Fruit fly (Drosophila melanogaster) whole organism, embryonic: Measurements from ENCODE around the gene CG6051.
A peak's percentile ranks its signal among the peaks of the same experiment; 100 is the strongest.

Experiments
- Atf3 ChIP-seq: fragments of 200-800 bp; sonication (Bioruptor generic); optimal IDR thresholded peaks from 3 replicates; lab custom pipeline; 2016; ENCODE audit warnings: missing biosample characterization, missing genetic modification characterization
- Blimp-1 ChIP-seq: fragments of 200-800 bp; sonication (Bioruptor generic); optimal IDR thresholded peaks from 3 replicates; lab custom pipeline; 2018; ENCODE audit warnings: missing biosample characterization, missing genetic modification characterization, mild to moderate bottlenecking, moderate library complexity, missing genetic modification reagents
- CG11504 ChIP-seq: fragments of 200-800 bp; sonication (Bioruptor generic); optimal IDR thresholded peaks from 3 replicates; lab custom pipeline; 2019; ENCODE audit warnings: missing biosample characterization, mild to moderate bottlenecking, missing genetic modification characterization, moderate library complexity
- CG12942 ChIP-seq: fragments of 200-800 bp; sonication (Bioruptor generic); optimal IDR thresholded peaks from 3 replicates; lab custom pipeline; 2016; ENCODE audit warnings: missing biosample characterization, missing genetic modification characterization
- CG18262 ChIP-seq: fragments of 200-800 bp; optimal IDR thresholded peaks from 3 replicates; lab custom pipeline; 2019; ENCODE audit warnings: missing biosample characterization, mild to moderate bottlenecking, missing genetic modification characterization, moderate library complexity
- CG2120 ChIP-seq: fragments of 200-800 bp; sonication (Bioruptor generic); optimal IDR thresholded peaks from 3 replicates; lab custom pipeline; 2016; ENCODE audit warnings: missing biosample characterization, missing genetic modification characterization
- CG2129 ChIP-seq: fragments of 200-800 bp; sonication (Bioruptor generic); IDR thresholded peaks from 2 replicates; pipeline ENCODE4 v1.3.6; 2022; ENCODE audit warnings: missing biosample characterization, missing genetic modification characterization; ENCODE audit not compliant: partially characterized antibody
- CG30431 ChIP-seq: fragments of 200-800 bp; sonication (Bioruptor generic); optimal IDR thresholded peaks from 2 replicates; lab custom pipeline; 2017; ENCODE audit warnings: missing biosample characterization, missing genetic modification characterization
- CG3847 ChIP-seq: fragments of 200-800 bp; sonication (Bioruptor generic); IDR thresholded peaks from 2 replicates; pipeline ENCODE4 v1.3.6; 2022; ENCODE audit warnings: missing biosample characterization, missing genetic modification characterization
- CG6689 ChIP-seq: fragments of 200-800 bp; sonication (Bioruptor generic); IDR thresholded peaks from 2 replicates; pipeline ENCODE4 v1.3.6; 2022; ENCODE audit warnings: missing biosample characterization, missing genetic modification characterization
- CG7357 ChIP-seq: fragments of 200-800 bp; sonication (Bioruptor generic); IDR thresholded peaks from 3 replicates; pipeline ENCODE4 v1.3.6; 2022; ENCODE audit warnings: missing biosample characterization, missing genetic modification characterization
- CG9215 ChIP-seq: fragments of 200-800 bp; sonication (Bioruptor generic); IDR thresholded peaks from 2 replicates; pipeline ENCODE4 v1.3.6; 2022; ENCODE audit warnings: missing biosample characterization, missing genetic modification characterization
- CG9727 ChIP-seq: fragments of 200-800 bp; sonication (Bioruptor generic); optimal IDR thresholded peaks from 3 replicates; lab custom pipeline; 2017; ENCODE audit warnings: missing biosample characterization, mild to moderate bottlenecking, missing genetic modification characterization
- CG9876 ChIP-seq: fragments of 200-800 bp; sonication (Bioruptor generic); optimal IDR thresholded peaks from 2 replicates; lab custom pipeline; 2016; ENCODE audit warnings: missing biosample characterization, missing genetic modification characterization
- CoRest ChIP-seq: fragments of 200-800 bp; sonication (Bioruptor generic); optimal IDR thresholded peaks from 3 replicates; lab custom pipeline; 2018; ENCODE audit warnings: missing biosample characterization, mild to moderate bottlenecking, missing genetic modification characterization, moderate library complexity
- Eip74EF ChIP-seq, 2 experiments: fragments of 200-800 bp in 1 of 2; fragments of >200 bp in 1 of 2; sonication (Bioruptor generic) in 1 of 2; optimal IDR thresholded peaks; 2 replicates each; lab custom pipeline; 2017 to 2019; ENCODE audit warnings: missing biosample characterization in 2 of 2, missing genetic modification characterization in 2 of 2, mild to moderate bottlenecking in 1 of 2, moderate library complexity in 1 of 2
- Fer1 ChIP-seq: fragments of 200-800 bp; sonication (Bioruptor generic); optimal IDR thresholded peaks from 2 replicates; lab custom pipeline; 2017; ENCODE audit warnings: missing biosample characterization, mild to moderate bottlenecking, missing genetic modification characterization
- Fer3 ChIP-seq: fragments of 200-800 bp; sonication (Bioruptor generic); optimal IDR thresholded peaks from 2 replicates; lab custom pipeline; 2018; ENCODE audit warnings: missing biosample characterization, mild to moderate bottlenecking, missing genetic modification characterization, moderate library complexity
- Hand ChIP-seq: fragments of 200-800 bp; sonication (Bioruptor generic); optimal IDR thresholded peaks from 2 replicates; lab custom pipeline; 2017; ENCODE audit warnings: mild to moderate bottlenecking, missing biosample characterization, missing genetic modification reagents, missing genetic modification characterization
- Hr39 ChIP-seq: fragments of >200 bp; optimal IDR thresholded peaks from 2 replicates; lab custom pipeline; 2017
- Mes4 ChIP-seq: fragments of 200-800 bp; sonication (Bioruptor generic); optimal IDR thresholded peaks from 2 replicates; lab custom pipeline; 2016; ENCODE audit warnings: missing biosample characterization, missing genetic modification characterization
- NK7.1 ChIP-seq: fragments of 200-800 bp; sonication (Bioruptor generic); optimal IDR thresholded peaks from 3 replicates; lab custom pipeline; 2016; ENCODE audit warnings: missing biosample characterization, missing genetic modification characterization
- Neu2 ChIP-seq: fragments of 200-800 bp; sonication (Bioruptor generic); optimal IDR thresholded peaks from 3 replicates; lab custom pipeline; 2016; ENCODE audit warnings: missing biosample characterization, missing genetic modification characterization, borderline replicate concordance
- Nf-YA ChIP-seq: fragments of 200-800 bp; sonication (Bioruptor generic); IDR thresholded peaks from 2 replicates; pipeline ENCODE4 v1.3.6; 2022; ENCODE audit warnings: missing biosample characterization, missing genetic modification characterization
- NfI ChIP-seq: fragments of 200-800 bp; sonication (Bioruptor generic); optimal IDR thresholded peaks from 3 replicates; lab custom pipeline; 2018; ENCODE audit warnings: missing biosample characterization, mild to moderate bottlenecking, missing genetic modification characterization, moderate library complexity
- Pdp1 ChIP-seq, 2 experiments: fragments of 200-800 bp; sonication (Bioruptor generic); optimal IDR thresholded peaks; 3 replicates each; lab custom pipeline; 2016; ENCODE audit warnings: missing biosample characterization in 2 of 2, missing genetic modification characterization in 2 of 2, mild to moderate bottlenecking in 1 of 2, moderate library complexity in 1 of 2
- Ssrp ChIP-seq: fragments of 200-800 bp; sonication (Bioruptor generic); optimal IDR thresholded peaks from 2 replicates; lab custom pipeline; 2018; ENCODE audit warnings: missing biosample characterization, mild to moderate bottlenecking, missing genetic modification characterization, moderate library complexity
- Tbp ChIP-seq: fragments of >200 bp; optimal IDR thresholded peaks from 2 replicates; lab custom pipeline; 2018; ENCODE audit warnings: missing biosample characterization, missing genetic modification characterization
- Usf ChIP-seq: fragments of 200-800 bp; sonication (Bioruptor generic); optimal IDR thresholded peaks from 2 replicates; lab custom pipeline; 2017; ENCODE audit warnings: missing genotype, missing biosample characterization, missing genetic modification characterization
- ara ChIP-seq: fragments of 200-800 bp; sonication (Bioruptor generic); IDR thresholded peaks from 2 replicates; pipeline ENCODE4 v1.3.6; 2022; ENCODE audit warnings: missing biosample characterization, missing genetic modification characterization
- croc ChIP-seq: fragments of 200-800 bp; sonication (Bioruptor generic); conservative IDR thresholded peaks from 3 replicates; pipeline ENCODE4 v1.3.6; 2022; ENCODE audit warnings: missing biosample characterization, missing genetic modification characterization
- danr ChIP-seq: fragments of 200-800 bp; sonication (Bioruptor generic); IDR thresholded peaks from 2 replicates; pipeline ENCODE4 v1.3.6; 2022; ENCODE audit warnings: missing biosample characterization, missing genetic modification characterization
- gcm ChIP-seq: fragments of 200-800 bp; sonication (Bioruptor generic); optimal IDR thresholded peaks from 2 replicates; lab custom pipeline; 2019; ENCODE audit warnings: missing biosample characterization, mild to moderate bottlenecking, missing genetic modification characterization, moderate library complexity
- hkb ChIP-seq, 2 experiments: fragments of 200-800 bp in 1 of 2; fragments of >200 bp in 1 of 2; sonication (Bioruptor generic) in 1 of 2; IDR thresholded peaks in 1 of 2; optimal IDR thresholded peaks in 1 of 2; 2 replicates each; pipeline versions ENCODE4 v1.3.6 to Lab custom; 2017 to 2022; ENCODE audit warnings: missing biosample characterization in 1 of 2, missing genetic modification characterization in 1 of 2
- jumu ChIP-seq: fragments of 200-800 bp; sonication (Bioruptor generic); optimal IDR thresholded peaks from 3 replicates; lab custom pipeline; 2016; ENCODE audit warnings: missing biosample characterization, missing genetic modification characterization
- kni ChIP-seq: fragments of 200-800 bp; sonication (Bioruptor generic); optimal IDR thresholded peaks from 3 replicates; lab custom pipeline; 2017; ENCODE audit warnings: mild to moderate bottlenecking, missing biosample characterization, missing genetic modification reagents, missing genetic modification characterization
- lab ChIP-seq: fragments of 200-800 bp; sonication (Bioruptor generic); optimal IDR thresholded peaks from 3 replicates; lab custom pipeline; 2017; ENCODE audit warnings: missing biosample characterization, missing genetic modification characterization, mild to moderate bottlenecking, moderate library complexity, missing genetic modification reagents
- nerfin-1 ChIP-seq: fragments of 200-800 bp; sonication (Bioruptor generic); optimal IDR thresholded peaks from 3 replicates; lab custom pipeline; 2019; ENCODE audit warnings: missing biosample characterization, mild to moderate bottlenecking, missing genetic modification characterization, moderate library complexity
- nmo ChIP-seq: fragments of 200-800 bp; sonication (Bioruptor generic); optimal IDR thresholded peaks from 2 replicates; lab custom pipeline; 2018; ENCODE audit warnings: missing biosample characterization, mild to moderate bottlenecking, missing genetic modification characterization, moderate library complexity
- peb ChIP-seq: fragments of 200-800 bp; sonication (Bioruptor generic); IDR thresholded peaks from 2 replicates; pipeline ENCODE4 v1.3.6; 2022; ENCODE audit warnings: missing biosample characterization, missing genetic modification characterization
- phol ChIP-seq: fragments of 200-800 bp; sonication (Bioruptor generic); optimal IDR thresholded peaks from 3 replicates; lab custom pipeline; 2018; ENCODE audit warnings: missing biosample characterization, mild to moderate bottlenecking, missing genetic modification characterization, moderate library complexity
- slp2 ChIP-seq: fragments of 200-800 bp; sonication (Bioruptor generic); optimal IDR thresholded peaks from 2 replicates; lab custom pipeline; 2016; ENCODE audit warnings: missing biosample characterization, missing genetic modification characterization
- sob ChIP-seq: fragments of 200-800 bp; sonication (Bioruptor generic); IDR thresholded peaks from 2 replicates; pipeline ENCODE4 v1.3.6; 2022; ENCODE audit warnings: missing biosample characterization, missing genetic modification characterization
- tap ChIP-seq: fragments of 200-800 bp; optimal IDR thresholded peaks from 3 replicates; lab custom pipeline; 2019; ENCODE audit warnings: missing biosample characterization, mild to moderate bottlenecking, missing genetic modification characterization, moderate library complexity
- tio ChIP-seq: fragments of 200-800 bp; sonication (Bioruptor generic); optimal IDR thresholded peaks from 2 replicates; lab custom pipeline; 2017; ENCODE audit warnings: missing biosample characterization, missing genetic modification characterization, inconsistent platforms
- trem ChIP-seq: fragments of 200-800 bp; optimal IDR thresholded peaks from 3 replicates; lab custom pipeline; 2019; ENCODE audit warnings: missing biosample characterization, mild to moderate bottlenecking, missing genetic modification characterization, moderate library complexity
- twi ChIP-seq: fragments of 200-800 bp; optimal IDR thresholded peaks from 2 replicates; lab custom pipeline; 2019; ENCODE audit warnings: missing biosample characterization, mild to moderate bottlenecking, missing genetic modification characterization, moderate library complexity
- vfl ChIP-seq: fragments of 200-800 bp; sonication (Bioruptor generic); optimal IDR thresholded peaks from 2 replicates; lab custom pipeline; 2016; ENCODE audit warnings: missing biosample characterization, missing genetic modification characterization

CG6051 gene

DNA sequence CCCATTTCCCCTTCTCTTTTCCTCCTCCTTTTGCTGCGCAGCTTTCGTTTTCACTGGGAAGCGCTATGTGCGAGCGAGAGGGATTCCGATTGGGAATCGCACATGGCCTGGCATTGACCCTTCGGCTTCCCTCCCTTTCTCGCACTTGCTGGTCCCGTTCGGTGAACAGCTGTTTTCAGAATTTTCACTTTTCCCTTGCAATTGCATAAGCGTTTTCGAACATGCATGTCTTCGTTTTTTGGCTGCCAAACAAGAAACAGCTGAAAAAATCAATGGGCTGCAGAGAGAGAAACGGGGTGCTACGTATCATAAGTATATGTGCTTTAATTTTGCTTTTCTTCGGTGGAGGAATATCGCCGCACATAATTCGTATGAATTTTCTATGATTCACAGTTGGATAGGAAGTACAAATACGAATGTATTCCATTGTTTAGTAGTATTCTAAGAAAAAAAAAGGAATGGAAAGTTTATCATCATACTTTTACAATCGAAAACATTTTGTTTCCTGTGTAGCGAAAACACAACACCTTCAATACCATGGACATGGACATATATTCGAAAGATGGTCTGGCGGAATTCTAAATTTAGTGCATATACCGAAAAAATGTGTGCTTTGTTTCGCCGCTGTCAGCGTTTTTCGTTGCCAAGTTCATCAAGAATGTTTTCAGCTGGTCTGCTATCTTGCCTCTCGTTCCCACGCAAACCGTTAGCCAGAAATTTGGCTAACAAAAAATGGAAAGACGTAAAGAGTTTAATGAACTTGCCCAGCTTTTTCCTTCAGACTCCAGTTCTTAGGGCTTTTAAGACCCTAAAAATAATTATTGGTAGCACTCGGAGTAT lies 1.5 kb upstream of the CG6051 start (continued):
- TF ChIP-seq CG7357 (GFP tag; lab: Robert Waterston, UW) (0 out of 3 replicates have a peak, but pooled peaks have one; percentile 22), twi (tag; lab: Kevin White, UChicago) (peak; percentile 18), gcm (peak; percentile 5), tio (GFP tag; lab: Kevin White, UChicago) (no peak), phol (tag; lab: Kevin White, UChicago) (peak; percentile 58), Nf-YA (GFP tag; lab: Robert Waterston, UW) (no peak), CG11504 (tag; lab: Kevin White, UChicago) (peak; percentile 73), Atf3 (GFP tag; lab: Kevin White, UChicago) (no peak), Fer1 (GFP tag; lab: Kevin White, UChicago) (peak; percentile 23), tap (tag; lab: Kevin White, UChicago) (peak; percentile 20), Neu2 (GFP tag; lab: Kevin White, UChicago) (no peak), CG6689 (GFP tag; lab: Robert Waterston, UW) (0 out of 2 replicates have a peak, but pooled peaks have one; percentile 19), Tbp (GFP tag; lab: Kevin White, UChicago) (no peak), CG9876 (GFP tag; lab: Kevin White, UChicago) (no peak), danr (GFP tag; lab: Robert Waterston, UW) (0 out of 2 replicates have a peak, but pooled peaks have one; percentile 13), Pdp1 (GFP tag; optimal IDR thresholded peaks at IDR 0.05; lab: Kevin White, UChicago) (peak; percentile 24 to 76), CoRest (tag; lab: Kevin White, UChicago) (peak; percentile 62), slp2 (GFP tag; lab: Kevin White, UChicago) (no peak), CG9727 (GFP tag; lab: Kevin White, UChicago) (peak; percentile 49), Hand (GFP tag; lab: Kevin White, UChicago) (no peak), NK7.1 (GFP tag; lab: Kevin White, UChicago) (peak; percentile 17), ara (GFP tag; lab: Robert Waterston, UW) (no peak), Ssrp (tag; lab: Kevin White, UChicago) (peak; percentile 28), croc (0 out of 3 replicates have a peak, but pooled peaks have one; percentile 17), Blimp-1 (GFP tag; lab: Kevin White, UChicago) (peak; percentile 73), Hr39 (lab: Kevin White, UChicago) (no peak), peb (GFP tag; lab: Robert Waterston, UW) (no peak), Fer3 (peak; percentile 56), Mes4 (peak; percentile 13), Usf (peak; percentile 4), CG3847 (GFP tag; lab: Robert Waterston, UW) (peak; percentile 29; the same call in 1 of the 2 replicates), jumu (GFP tag; lab: Kevin White, UChicago) (peak; percentile 50), CG18262 (tag; lab: Kevin White, UChicago) (peak; percentile 29), lab (GFP tag; lab: Kevin White, UChicago) (peak; percentile 54), CG2129 (GFP tag; lab: Robert Waterston, UW) (no peak), vfl (GFP tag; lab: Kevin White, UChicago) (no peak), kni (GFP tag; lab: Kevin White, UChicago) (no peak), CG30431 (GFP tag; lab: Kevin White, UChicago) (peak; percentile 19), CG12942 (GFP tag; lab: Kevin White, UChicago) (peak; percentile 10), CG9215 (GFP tag; lab: Robert Waterston, UW) (peak; percentile 56), hkb (optimal IDR thresholded peaks at IDR 0.05; lab: Kevin White, UChicago) (no peak), hkb (GFP tag; IDR thresholded peaks at IDR 0.05; lab: Robert Waterston, UW) (peak; percentile 36; the same call in 1 of the 2 replicates), nmo (GFP tag; lab: Kevin White, UChicago) (peak; percentile 57), trem (no peak), nerfin-1 (tag; lab: Kevin White, UChicago) (peak; percentile 23), sob (peak; percentile 51; the same call in 1 of the 2 replicates), CG2120 (GFP tag; lab: Kevin White, UChicago) (peak; percentile 74), Eip74EF (GFP tag; optimal IDR thresholded peaks at IDR 0.05; lab: Kevin White, UChicago) (peak in 1 of 2 experiments; percentile 28), NfI (GFP tag; lab: Kevin White, UChicago) (peak; percentile 32)
